Worm (Caenorhabditis elegans) whole organism, late embryonic: ENCODE data around the gene pgap-1.

ENCODE experiments used
- C08G9.2 ChIP-seq: sonication (generic microtip); optimal IDR thresholded peaks from 2 replicates; lab custom pipeline; 2016; ENCODE audit warnings: mild to moderate bottlenecking, missing genetic modification characterization, moderate library complexity, missing compliant biosample characterization
- K02D7.2 ChIP-seq: sonication (generic microtip); optimal IDR thresholded peaks from 2 replicates; lab custom pipeline; 2017; ENCODE audit warnings: mild to moderate bottlenecking, missing genetic modification characterization, missing compliant biosample characterization
- ahr-1 ChIP-seq: sonication (generic microtip); optimal IDR thresholded peaks from 2 replicates; lab custom pipeline; 2016; ENCODE audit warnings: missing genetic modification characterization, missing compliant biosample characterization
- ceh-18 ChIP-seq: sonication (generic microtip); optimal IDR thresholded peaks from 2 replicates; lab custom pipeline; 2016; ENCODE audit warnings: missing genetic modification characterization, missing compliant biosample characterization
- ceh-19 ChIP-seq: fragments of 200-800 bp; sonication (Bioruptor generic); optimal IDR thresholded peaks from 2 replicates; lab custom pipeline; 2018; ENCODE audit warnings: mild to moderate bottlenecking, missing genetic modification characterization, missing compliant biosample characterization
- ceh-2 ChIP-seq: sonication (generic microtip); optimal IDR thresholded peaks from 2 replicates; lab custom pipeline; 2016; ENCODE audit warnings: missing genotype, missing genetic modification characterization, missing compliant biosample characterization
- ceh-24 ChIP-seq: sonication (generic microtip); optimal IDR thresholded peaks from 2 replicates; lab custom pipeline; 2016; ENCODE audit warnings: mild to moderate bottlenecking, missing genetic modification characterization, missing compliant biosample characterization
- ceh-30 ChIP-seq: fragments of 150-350 bp; optimal IDR thresholded peaks from 2 replicates; lab custom pipeline; 2014; ENCODE audit warnings: missing biosample characterization, missing genetic modification characterization
- ceh-45 ChIP-seq: fragments of 200-800 bp; sonication (Bioruptor generic); IDR thresholded peaks from 2 replicates; pipeline ENCODE4 v1.3.6; 2022; ENCODE audit warnings: missing genetic modification reagents, missing genetic modification characterization, missing compliant biosample characterization
- ceh-48 ChIP-seq: sonication (generic microtip); optimal IDR thresholded peaks from 2 replicates; lab custom pipeline; 2016; ENCODE audit warnings: missing genetic modification characterization, inconsistent platforms, missing compliant biosample characterization
- ceh-9 ChIP-seq: sonication (generic microtip); optimal IDR thresholded peaks from 2 replicates; lab custom pipeline; 2016; ENCODE audit warnings: mild to moderate bottlenecking, missing genetic modification characterization, inconsistent platforms, missing compliant biosample characterization
- dmd-4 ChIP-seq: sonication (generic microtip); optimal IDR thresholded peaks from 2 replicates; lab custom pipeline; 2016; ENCODE audit warnings: borderline replicate concordance, missing genetic modification characterization, missing compliant biosample characterization
- dve-1 ChIP-seq: sonication (generic microtip); optimal IDR thresholded peaks from 2 replicates; lab custom pipeline; 2017; ENCODE audit warnings: antibody characterized with exemption, mild to moderate bottlenecking, missing genetic modification characterization, missing compliant biosample characterization
- elt-2 ChIP-seq: sonication (generic microtip); optimal IDR thresholded peaks from 2 replicates; lab custom pipeline; 2016; ENCODE audit warnings: missing genetic modification reagents, missing genetic modification characterization, missing compliant biosample characterization
- elt-4 ChIP-seq: sonication (generic microtip); optimal IDR thresholded peaks from 2 replicates; lab custom pipeline; 2016; ENCODE audit warnings: missing genetic modification characterization, missing compliant biosample characterization
- ets-4 ChIP-seq: sonication (generic microtip); optimal IDR thresholded peaks from 2 replicates; lab custom pipeline; 2016; ENCODE audit warnings: missing genetic modification characterization, missing compliant biosample characterization
- fkh-10 ChIP-seq: fragments of 150-350 bp; optimal IDR thresholded peaks from 2 replicates; lab custom pipeline; 2014; ENCODE audit warnings: missing biosample characterization, missing genetic modification reagents, missing genetic modification characterization
- fkh-6 ChIP-seq: sonication (generic microtip); optimal IDR thresholded peaks from 2 replicates; lab custom pipeline; 2016; ENCODE audit warnings: missing genetic modification characterization, missing compliant biosample characterization
- hlh-13 ChIP-seq: fragments of 200-800 bp; sonication (Bioruptor generic); optimal IDR thresholded peaks from 2 replicates; lab custom pipeline; 2018; ENCODE audit warnings: mild to moderate bottlenecking, missing genetic modification characterization, missing compliant biosample characterization
- hlh-30 ChIP-seq: sonication (generic microtip); optimal IDR thresholded peaks from 2 replicates; lab custom pipeline; 2017; ENCODE audit warnings: antibody characterized with exemption, missing genetic modification characterization, missing compliant biosample characterization; ENCODE audit not compliant: insufficient read depth
- mec-3 ChIP-seq: sonication (generic microtip); optimal IDR thresholded peaks from 2 replicates; lab custom pipeline; 2016; ENCODE audit warnings: borderline replicate concordance, missing genetic modification characterization, missing compliant biosample characterization
- nhr-232 ChIP-seq: sonication (generic microtip); optimal IDR thresholded peaks from 2 replicates; lab custom pipeline; 2016; ENCODE audit warnings: missing genetic modification characterization, missing compliant biosample characterization
- npax-4 ChIP-seq: sonication (generic microtip); optimal IDR thresholded peaks from 2 replicates; lab custom pipeline; 2016; ENCODE audit warnings: missing genetic modification characterization, missing compliant biosample characterization
- pha-2 ChIP-seq: sonication (generic microtip); optimal IDR thresholded peaks from 2 replicates; lab custom pipeline; 2017; ENCODE audit warnings: mild to moderate bottlenecking, missing genetic modification characterization, missing compliant biosample characterization
- pros-1 ChIP-seq: fragments of 150-350 bp; optimal IDR thresholded peaks from 2 replicates; lab custom pipeline; 2014; ENCODE audit warnings: missing biosample characterization, missing genetic modification reagents, missing genetic modification characterization
- rnt-1 ChIP-seq: sonication (generic microtip); optimal IDR thresholded peaks from 2 replicates; lab custom pipeline; 2016; ENCODE audit warnings: missing genetic modification characterization, missing compliant biosample characterization
- sox-4 ChIP-seq: sonication (generic microtip); optimal IDR thresholded peaks from 2 replicates; lab custom pipeline; 2017; ENCODE audit warnings: mild to moderate bottlenecking, missing genetic modification characterization, inconsistent platforms, missing compliant biosample characterization
- ttx-3 ChIP-seq: sonication (generic microtip); optimal IDR thresholded peaks from 2 replicates; lab custom pipeline; 2016; ENCODE audit warnings: missing genetic modification reagents, missing genetic modification characterization, missing compliant biosample characterization
- unc-3 ChIP-seq, 2 experiments: fragments of 200-800 bp in 1 of 2; sonication (Bioruptor generic) in 1 of 2; sonication (generic microtip) in 1 of 2; conservative IDR thresholded peaks in 1 of 2; optimal IDR thresholded peaks in 1 of 2; 2 replicates each; pipeline versions ENCODE4 v1.3.6 to Lab custom; 2016 to 2022; ENCODE audit warnings: missing compliant biosample characterization in 2 of 2, missing genetic modification characterization in 2 of 2, missing genetic modification reagents in 1 of 2
- unc-86 ChIP-seq: sonication (generic microtip); optimal IDR thresholded peaks from 2 replicates; lab custom pipeline; 2016; ENCODE audit warnings: missing genetic modification characterization, missing compliant biosample characterization
- zip-5 ChIP-seq: sonication (generic microtip); optimal IDR thresholded peaks from 2 replicates; lab custom pipeline; 2016; ENCODE audit warnings: missing genetic modification characterization, missing compliant biosample characterization
- ztf-16 ChIP-seq: sonication (generic microtip); optimal IDR thresholded peaks from 2 replicates; lab custom pipeline; 2017; ENCODE audit warnings: missing genetic modification characterization, missing compliant biosample characterization

The pgap-1 gene

DNA sequence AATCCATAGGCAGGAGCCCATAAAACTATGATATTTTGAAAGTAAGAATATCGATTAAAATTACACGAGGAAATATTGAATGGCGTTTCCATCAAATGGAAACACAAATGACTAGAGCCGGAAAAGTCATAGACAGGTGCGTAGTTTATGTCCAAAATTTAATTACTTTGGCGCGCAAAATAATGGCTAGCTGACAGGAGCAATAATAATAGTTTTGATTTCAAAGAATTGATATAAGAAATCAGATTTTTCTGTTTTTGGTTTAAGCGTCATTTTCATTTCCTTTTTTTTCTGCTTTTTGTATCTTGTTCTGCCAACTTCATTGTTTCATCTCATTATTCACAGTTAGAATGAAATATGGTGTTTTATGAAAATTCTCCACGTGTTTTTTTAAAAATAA, 21.3 kb downstream of the pgap-1 start, which contains the start of gene F07B10.4:
Gene F07B10.4, minus strand, starts transcription at position 101 of the 400 bp plus-strand sequence.
- TF ChIP-seq ahr-1 (no peak), npax-4 (tag; lab: Kevin White, UChicago) (no peak), ets-4 (tag; lab: Kevin White, UChicago) (no peak), elt-2 (tag; lab: Kevin White, UChicago) (no peak)
- TF ChIP-seq, all 69 proteins: peak for 0

DNA sequence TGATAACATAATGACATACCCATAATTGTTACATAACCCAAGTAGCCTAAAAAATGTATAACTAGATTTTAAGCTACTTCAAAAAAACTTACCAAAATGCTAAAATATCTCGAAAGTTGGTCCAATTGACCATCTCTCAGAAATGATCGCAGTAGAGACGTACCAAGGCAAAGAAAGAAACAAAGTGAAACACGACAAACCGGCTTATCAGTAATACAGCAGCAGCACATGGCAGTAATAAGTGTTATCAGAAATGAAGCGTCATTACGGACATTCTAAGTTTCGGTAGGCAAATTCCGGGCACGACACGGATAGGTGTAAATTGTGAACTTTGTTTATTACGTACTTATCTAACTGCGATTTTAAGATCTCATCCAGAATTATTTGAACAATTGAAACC, 23.8 kb downstream of the pgap-1 start, which contains the start of gene cln-3.1:
Gene cln-3.1, minus strand, starts transcription at position 171 of the 400 bp plus-strand sequence.
- TF ChIP-seq ceh-9 (tag; lab: Kevin White, UChicago) (no peak), ceh-48 (no peak), ttx-3 (tag; lab: Kevin White, UChicago) (no peak), unc-86 (no peak), ceh-2 (tag; lab: Kevin White, UChicago) (no peak), ceh-45 (GFP tag; lab: Robert Waterston, UW) (no peak), mec-3 (tag; lab: Kevin White, UChicago) (no peak), ceh-30 (tag; lab: Kevin White, UChicago) (no peak), elt-2 (tag; lab: Kevin White, UChicago) (peak; percentile 78)
- TF ChIP-seq, all 69 proteins: peak for 1

ce11 chrV:11266681-11267080, 25.0 kb downstream of the pgap-1 start, which contains the start of gene str-116:
TSS of gene str-116 (plus strand) at chrV:11266981.
- TF ChIP-seq fkh-6 (no peak), ceh-45 (GFP tag; lab: Robert Waterston, UW) (no peak), ttx-3 (tag; lab: Kevin White, UChicago) (no peak), C08G9.2 (no peak), hlh-13 (GFP tag; lab: Kevin White, UChicago) (no peak), fkh-10 (GFP tag; lab: Kevin White, UChicago) (no peak), npax-4 (tag; lab: Kevin White, UChicago) (no peak), dmd-4 (tag; lab: Kevin White, UChicago) (no peak), ztf-16 (tag; lab: Kevin White, UChicago) (no peak)

DNA sequence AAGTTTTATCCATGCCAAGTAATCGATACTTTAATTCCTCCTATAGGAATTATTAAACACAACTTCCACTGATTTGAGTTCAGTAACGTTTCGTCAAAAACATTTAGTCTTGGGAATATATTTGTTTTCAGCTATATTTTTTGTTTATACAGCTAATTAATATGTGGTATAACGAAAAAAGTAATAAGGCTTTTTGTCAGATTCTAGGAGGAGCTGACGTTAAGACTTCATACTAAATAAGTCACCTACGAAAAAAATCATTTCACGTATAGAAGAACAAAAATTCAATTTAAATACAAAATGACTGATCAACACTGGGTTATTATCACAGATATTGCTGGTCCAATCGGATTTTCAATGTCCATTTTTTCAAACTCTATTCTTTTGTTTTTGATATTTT, 27.1 kb downstream of the pgap-1 start, which contains the start of gene str-115:
Gene str-115, plus strand, starts transcription at position 301 of the 400 bp plus-strand sequence.
- TF ChIP-seq rnt-1 (tag; lab: Kevin White, UChicago) (no peak), mec-3 (tag; lab: Kevin White, UChicago) (no peak)

- no peak for TF ChIP-seq pros-1 (tag; lab: Kevin White, UChicago)
- TF ChIP-seq ceh-18, result no peak
- no peak for TF ChIP-seq ceh-19 (GFP tag; lab: Kevin White, UChicago)
- TF ChIP-seq fkh-10 (GFP tag; lab: Kevin White, UChicago), result no peak
- TF ChIP-seq ttx-3 (tag; lab: Kevin White, UChicago), result no peak
- no peak for TF ChIP-seq unc-86
- no peak for TF ChIP-seq hlh-30 (tag; lab: Kevin White, UChicago)
- TF ChIP-seq dve-1, result no peak
- TF ChIP-seq K02D7.2 (tag; lab: Kevin White, UChicago), result no peak
Observed at ce11 chrV:11271051-11271450, 29.4 kb downstream of the pgap-1 start, which contains the start of gene clec-222. TSS of gene clec-222 (plus strand) at chrV:11271351.

- TF ChIP-seq ceh-24 (no peak), hlh-13 (GFP tag; lab: Kevin White, UChicago) (no peak), K02D7.2 (tag; lab: Kevin White, UChicago) (no peak), C08G9.2 (no peak), elt-4 (tag; lab: Kevin White, UChicago) (no peak), unc-3 (GFP tag; conservative IDR thresholded peaks at IDR 0.05; lab: Robert Waterston, UW) (no peak), unc-3 (tag; optimal IDR thresholded peaks at IDR 0.05; lab: Kevin White, UChicago) (no peak), nhr-232 (tag; lab: Kevin White, UChicago) (no peak), zip-5 (tag; lab: Kevin White, UChicago) (no peak), pha-2 (tag; lab: Kevin White, UChicago) (no peak), sox-4 (tag; lab: Kevin White, UChicago) (no peak), hlh-30 (tag; lab: Kevin White, UChicago) (no peak)
Observed at ce11 chrV:11272848-11273247, 31.2 kb downstream of the pgap-1 start, which contains the start of gene clec-223. TSS of gene clec-223 (plus strand) at chrV:11273148.
